Fruit fly (Drosophila melanogaster): ENCODE data around the gene Mbs.

Mbs gene

dm6 chr3L:16011319-16012210 lies 40.2 kb upstream of the Mbs start, which contains the start of gene mib1 (continued):
- TF ChIP-seq CG11902 (GFP tag; optimal IDR thresholded peaks at IDR 0.05) (no peak), CG15336 (GFP tag; IDR thresholded peaks at IDR 0.05) (0 out of 2 replicates have a peak, but pooled peaks have one; percentile 19), Ets96B (tag; optimal IDR thresholded peaks at IDR 0.05) (no peak), CG3919 (GFP tag; optimal IDR thresholded peaks at IDR 0.05) (peak; percentile 53), fd59A (GFP tag; optimal IDR thresholded peaks at IDR 0.05) (peak; percentile 4), Eip78C (GFP tag) (peak; percentile 61), Hr39 (GFP tag; optimal IDR thresholded peaks at IDR 0.05) (no peak), salr (GFP tag; optimal IDR thresholded peaks at IDR 0.05) (no peak), CG6854 (GFP tag; optimal IDR thresholded peaks at IDR 0.05) (peak; percentile 67), ss (GFP tag; optimal IDR thresholded peaks at IDR 0.05) (peak; percentile 66 to 81), CG31627 (GFP tag; optimal IDR thresholded peaks at IDR 0.05) (no peak), fd85E (GFP tag; optimal IDR thresholded peaks at IDR 0.05) (no peak), OdsH (GFP tag; optimal IDR thresholded peaks at IDR 0.05) (no peak), CG7368 (GFP tag; optimal IDR thresholded peaks at IDR 0.05) (peak; percentile 44), CG6792 (GFP tag; optimal IDR thresholded peaks at IDR 0.05) (no peak), net (GFP tag; optimal IDR thresholded peaks at IDR 0.05) (peak; percentile 34), eg (GFP tag; IDR thresholded peaks at IDR 0.05) (no peak; the same call in 2 of the 3 replicates), dsx (GFP tag; optimal IDR thresholded peaks at IDR 0.05; ENCODE audit: poor library complexity, severe bottlenecking) (no peak), CG6276 (GFP tag; optimal IDR thresholded peaks at IDR 0.05) (peak; percentile 19), Sox102F (GFP tag; optimal IDR thresholded peaks at IDR 0.05) (no peak), CG16779 (tag; optimal IDR thresholded peaks at IDR 0.05) (peak; percentile 43), CG10631 (GFP tag; optimal IDR thresholded peaks at IDR 0.05) (no peak), Ets21C (GFP tag; optimal IDR thresholded peaks at IDR 0.05) (no peak), CG8319 (GFP tag; optimal IDR thresholded peaks at IDR 0.05) (peak; percentile 36), Met (GFP tag; optimal IDR thresholded peaks at IDR 0.05) (no peak), vri (GFP tag; optimal IDR thresholded peaks at IDR 0.05) (no peak), spab (GFP tag; optimal IDR thresholded peaks at IDR 0.05) (peak; percentile 23), Blimp-1 (GFP tag; optimal IDR thresholded peaks at IDR 0.05) (peak; percentile 37)

dm6 chr3L:16012315-16012950 lies 39.3 kb upstream of the Mbs start:
- TF ChIP-seq svp (GFP tag) = peak; percentile 11
- no peak for TF ChIP-seq CG6163 (GFP tag; IDR thresholded peaks at IDR 0.05)
- TF ChIP-seq Lpt (GFP tag; optimal IDR thresholded peaks at IDR 0.05) = no peak
- TF ChIP-seq vri (GFP tag; optimal IDR thresholded peaks at IDR 0.05) = no peak
- no peak for TF ChIP-seq Met (GFP tag; optimal IDR thresholded peaks at IDR 0.05)

dm6 chr3L:16013198-16013982 lies 38.4 kb upstream of the Mbs start:
- peak; percentile 8 for TF ChIP-seq achi (GFP tag; optimal IDR thresholded peaks at IDR 0.05)
- peak; percentile 51 for TF ChIP-seq CG32006 (GFP tag; optimal IDR thresholded peaks at IDR 0.05)
- peak; percentile 24 for TF ChIP-seq OdsH (GFP tag; optimal IDR thresholded peaks at IDR 0.05)
- peak; percentile 78 for TF ChIP-seq Eip78C (GFP tag)
- TF ChIP-seq Sox14 (GFP tag; optimal IDR thresholded peaks at IDR 0.05) = no peak
- no peak for TF ChIP-seq CG31627 (GFP tag; optimal IDR thresholded peaks at IDR 0.05)
- TF ChIP-seq esn (GFP tag; optimal IDR thresholded peaks at IDR 0.05) = peak; percentile 13
- 0 out of 3 replicates have a peak, but pooled peaks have one; percentile 14 for TF ChIP-seq CG6163 (GFP tag; IDR thresholded peaks at IDR 0.05)
- peak; percentile 41 for TF ChIP-seq CG15336 (GFP tag; IDR thresholded peaks at IDR 0.05)
- TF ChIP-seq eg (GFP tag; IDR thresholded peaks at IDR 0.05) = no peak
- TF ChIP-seq CG3919 (GFP tag; optimal IDR thresholded peaks at IDR 0.05) = peak; percentile 28
- TF ChIP-seq acj6 (GFP tag; optimal IDR thresholded peaks at IDR 0.05) = peak; percentile 17
- peak; percentile 20 for TF ChIP-seq CG34406 (GFP tag; optimal IDR thresholded peaks at IDR 0.05)
- no peak for TF ChIP-seq Hr4 (GFP tag; optimal IDR thresholded peaks at IDR 0.05)
- peak in 1 of 2 experiments; percentile 1 for TF ChIP-seq salr (GFP tag; optimal IDR thresholded peaks at IDR 0.05)
- peak; percentile 29 for TF ChIP-seq svp (GFP tag)
- TF ChIP-seq CG3032 (tag; optimal IDR thresholded peaks at IDR 0.05) = peak; percentile 14
- TF ChIP-seq Ets96B (tag; optimal IDR thresholded peaks at IDR 0.05) = peak; percentile 9

Data from whole organism, prepupa.